Worm (Caenorhabditis elegans) whole organism, mixed stage, embryonic: Measurements from ENCODE around the gene lin-7.

Source experiments
- M03D4.4 ChIP-seq: sonication (generic microtip); optimal IDR thresholded peaks from 2 replicates; lab custom pipeline; 2017; ENCODE audit warnings: mild to moderate bottlenecking, missing genetic modification characterization, missing compliant biosample characterization
- bed-3 ChIP-seq: fragments of 200-800 bp; sonication (Bioruptor generic); optimal IDR thresholded peaks from 3 replicates; lab custom pipeline; 2018; ENCODE audit warnings: mild to moderate bottlenecking, missing genetic modification characterization, moderate library complexity, missing compliant biosample characterization
- blmp-1 ChIP-seq: fragments of 150-350 bp; optimal IDR thresholded peaks from 2 replicates; lab custom pipeline; 2014; ENCODE audit warnings: missing biosample characterization, missing genetic modification characterization
- ceh-39 ChIP-seq: fragments of 150-350 bp; optimal IDR thresholded peaks from 2 replicates; lab custom pipeline; 2014; ENCODE audit warnings: missing biosample characterization, missing genetic modification characterization
- ceh-43 ChIP-seq: fragments of 200-800 bp; sonication (Bioruptor generic); optimal IDR thresholded peaks from 2 replicates; lab custom pipeline; 2018; ENCODE audit warnings: mild to moderate bottlenecking, missing genetic modification characterization, moderate library complexity, missing compliant biosample characterization
- ceh-83 ChIP-seq: fragments of 200-800 bp; sonication (Bioruptor generic); optimal IDR thresholded peaks from 2 replicates; lab custom pipeline; 2018; ENCODE audit warnings: mild to moderate bottlenecking, missing genetic modification characterization, missing compliant biosample characterization
- ces-1 ChIP-seq: fragments of 150-350 bp; optimal IDR thresholded peaks from 2 replicates; lab custom pipeline; 2014; ENCODE audit warnings: missing biosample characterization, missing genetic modification reagents, missing genetic modification characterization
- cnd-1 ChIP-seq: fragments of 200-800 bp; sonication (Bioruptor generic); optimal IDR thresholded peaks from 2 replicates; lab custom pipeline; 2018; ENCODE audit warnings: mild to moderate bottlenecking, missing genetic modification characterization, missing compliant biosample characterization
- elt-1 ChIP-seq: sonication (generic microtip); optimal IDR thresholded peaks from 2 replicates; lab custom pipeline; 2017; ENCODE audit warnings: missing genetic modification characterization, mild to moderate bottlenecking, missing compliant biosample characterization, antibody characterized with exemption, moderate library complexity, borderline replicate concordance; ENCODE audit not compliant: insufficient read depth
- flh-1 ChIP-seq: fragments of 200-800 bp; sonication (Bioruptor generic); optimal IDR thresholded peaks from 2 replicates; lab custom pipeline; 2018; ENCODE audit warnings: mild to moderate bottlenecking, missing genetic modification characterization, moderate library complexity, missing compliant biosample characterization
- ham-2 ChIP-seq: fragments of 200-800 bp; sonication (Bioruptor generic); optimal IDR thresholded peaks from 2 replicates; lab custom pipeline; 2018; ENCODE audit warnings: mild to moderate bottlenecking, missing genetic modification characterization, missing compliant biosample characterization
- hlh-1 ChIP-seq: fragments of 150-350 bp; optimal IDR thresholded peaks from 2 replicates; lab custom pipeline; 2014; ENCODE audit warnings: missing biosample characterization, missing genetic modification reagents, missing genetic modification characterization
- lin-13 ChIP-seq: fragments of 150-350 bp; optimal IDR thresholded peaks from 2 replicates; lab custom pipeline; 2014; ENCODE audit warnings: missing biosample characterization, missing genetic modification characterization
- lin-32 ChIP-seq: fragments of 200-800 bp; sonication (Bioruptor generic); optimal IDR thresholded peaks from 2 replicates; lab custom pipeline; 2018; ENCODE audit warnings: mild to moderate bottlenecking, missing genetic modification characterization, missing compliant biosample characterization
- lsy-2 ChIP-seq: fragments of 150-350 bp; optimal IDR thresholded peaks from 2 replicates; lab custom pipeline; 2014; ENCODE audit warnings: missing biosample characterization, missing genetic modification characterization
- mab-5 ChIP-seq: fragments of 150-350 bp; optimal IDR thresholded peaks from 2 replicates; lab custom pipeline; 2014; ENCODE audit warnings: missing biosample characterization, missing genetic modification characterization
- mep-1 ChIP-seq: fragments of 150-350 bp; optimal IDR thresholded peaks from 2 replicates; lab custom pipeline; 2017; ENCODE audit warnings: missing biosample characterization, missing genetic modification reagents, missing genetic modification characterization, inconsistent platforms
- mls-2 ChIP-seq: sonication (generic microtip); optimal IDR thresholded peaks from 2 replicates; lab custom pipeline; 2016; ENCODE audit warnings: mild to moderate bottlenecking, missing genetic modification characterization, moderate library complexity, missing compliant biosample characterization
- nhr-12 ChIP-seq: fragments of 150-350 bp; optimal IDR thresholded peaks from 2 replicates; lab custom pipeline; 2014; ENCODE audit warnings: missing biosample characterization, missing genetic modification characterization
- nhr-2 ChIP-seq: fragments of 150-350 bp; optimal IDR thresholded peaks from 2 replicates; lab custom pipeline; 2014; ENCODE audit warnings: missing biosample characterization, missing genetic modification characterization
- nhr-237 ChIP-seq: fragments of 150-350 bp; optimal IDR thresholded peaks from 2 replicates; lab custom pipeline; 2014; ENCODE audit warnings: missing biosample characterization, missing genetic modification characterization
- nhr-28 ChIP-seq: fragments of 150-350 bp; optimal IDR thresholded peaks from 2 replicates; lab custom pipeline; 2014; ENCODE audit warnings: missing biosample characterization, missing genetic modification characterization
- nhr-76 ChIP-seq: sonication (generic microtip); optimal IDR thresholded peaks from 2 replicates; lab custom pipeline; 2017; ENCODE audit warnings: missing biosample characterization, missing genetic modification characterization
- pha-4 ChIP-seq: fragments of 150-350 bp; optimal IDR thresholded peaks from 2 replicates; lab custom pipeline; 2018; ENCODE audit warnings: missing biosample characterization, missing genetic modification reagents, missing genetic modification characterization
- sem-2 ChIP-seq: fragments of 200-800 bp; sonication (Bioruptor generic); optimal IDR thresholded peaks from 2 replicates; lab custom pipeline; 2018; ENCODE audit warnings: mild to moderate bottlenecking, missing genetic modification characterization, missing compliant biosample characterization
- snpc-4 ChIP-seq: fragments of 150-350 bp; optimal IDR thresholded peaks from 2 replicates; lab custom pipeline; 2014; ENCODE audit warnings: missing biosample characterization, missing genetic modification characterization
- sptf-1 ChIP-seq: sonication (generic microtip); optimal IDR thresholded peaks from 2 replicates; lab custom pipeline; 2017; ENCODE audit warnings: mild to moderate bottlenecking, missing genetic modification characterization, moderate library complexity, missing compliant biosample characterization
- tbx-8 ChIP-seq: fragments of 200-800 bp; sonication (Bioruptor generic); optimal IDR thresholded peaks from 2 replicates; lab custom pipeline; 2018; ENCODE audit warnings: mild to moderate bottlenecking, missing genetic modification characterization, moderate library complexity, missing compliant biosample characterization
- unc-120 ChIP-seq: sonication (generic microtip); optimal IDR thresholded peaks from 2 replicates; lab custom pipeline; 2017; ENCODE audit warnings: missing genetic modification characterization, missing compliant biosample characterization; ENCODE audit not compliant: poor library complexity, severe bottlenecking
- unc-39 ChIP-seq: fragments of 150-350 bp; optimal IDR thresholded peaks from 2 replicates; lab custom pipeline; 2014; ENCODE audit warnings: missing biosample characterization, missing genetic modification characterization
- unc-62 ChIP-seq: fragments of 150-350 bp; optimal IDR thresholded peaks from 2 replicates; lab custom pipeline; 2014; ENCODE audit warnings: missing biosample characterization, missing genetic modification reagents, missing genetic modification characterization
- zip-8 ChIP-seq: fragments of 150-350 bp; optimal IDR thresholded peaks from 2 replicates; lab custom pipeline; 2014; ENCODE audit warnings: missing biosample characterization, missing genetic modification characterization
- ztf-11 ChIP-seq: fragments of 150-350 bp; optimal IDR thresholded peaks from 2 replicates; lab custom pipeline; 2014; ENCODE audit warnings: missing biosample characterization, missing genetic modification characterization

lin-7 gene

ce11 chrII:14388213-14388612 is 39.0 kb upstream of the lin-7 start, which contains the start of gene F26H11.8:
Gene F26H11.8, plus strand, starts transcription at chrII:14388513.
- TF ChIP-seq cnd-1 (tag; lab: Kevin White, UChicago) (no peak), unc-120 (tag; lab: Kevin White, UChicago) (no peak), lin-13 (tag; lab: Kevin White, UChicago) (no peak), nhr-2 (no peak), zip-8 (tag; lab: Kevin White, UChicago) (no peak)

DNA sequence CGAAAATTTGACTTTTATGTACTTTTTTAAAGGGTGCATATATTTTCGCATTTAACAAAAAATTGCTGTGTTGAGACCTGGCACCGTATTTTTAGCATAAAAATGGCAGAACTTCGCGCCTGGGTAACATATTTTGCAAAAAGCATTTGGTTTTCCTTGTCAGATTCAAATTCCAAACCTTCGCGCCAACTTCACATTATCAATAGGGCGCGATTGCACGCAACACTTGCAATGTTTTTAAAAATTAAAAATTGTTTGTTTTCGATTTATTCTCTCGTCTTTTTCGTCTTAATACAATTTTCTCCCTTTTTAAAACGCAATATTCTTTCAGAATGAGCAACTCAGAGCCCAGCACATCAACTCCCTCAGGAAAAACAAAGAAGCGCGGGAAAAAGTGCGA is 34.4 kb upstream of the lin-7 start, which contains the start of gene mes-2:
Gene mes-2, plus strand, starts transcription at position 330 of the 400 bp plus-strand sequence.
- TF ChIP-seq flh-1 (GFP tag; lab: Kevin White, UChicago) (no peak), nhr-12 (tag; lab: Kevin White, UChicago) (no peak), ces-1 (GFP tag; lab: Kevin White, UChicago) (peak; percentile 57), nhr-237 (tag; lab: Kevin White, UChicago) (peak; percentile 50), nhr-76 (no peak), blmp-1 (no peak), nhr-2 (peak; percentile 3), unc-39 (tag; lab: Kevin White, UChicago) (no peak), M03D4.4 (tag; lab: Kevin White, UChicago) (no peak), ceh-83 (GFP tag; lab: Kevin White, UChicago) (peak; percentile 53), mab-5 (no peak), elt-1 (tag; lab: Kevin White, UChicago) (no peak), tbx-8 (GFP tag; lab: Kevin White, UChicago) (no peak), unc-62 (peak; percentile 21), ztf-11 (tag; lab: Kevin White, UChicago) (no peak), mls-2 (tag; lab: Kevin White, UChicago) (no peak), lin-13 (tag; lab: Kevin White, UChicago) (peak; percentile 60), nhr-28 (no peak), snpc-4 (tag; lab: Kevin White, UChicago) (no peak), lsy-2 (tag; lab: Kevin White, UChicago) (peak; percentile 37), mep-1 (tag; lab: Kevin White, UChicago) (peak; percentile 88), ceh-43 (GFP tag; lab: Kevin White, UChicago) (no peak), hlh-1 (tag; lab: Kevin White, UChicago) (peak; percentile 68), ham-2 (no peak), zip-8 (tag; lab: Kevin White, UChicago) (no peak), cnd-1 (tag; lab: Kevin White, UChicago) (no peak), ceh-39 (tag; lab: Kevin White, UChicago) (no peak), sptf-1 (tag; lab: Kevin White, UChicago) (peak; percentile 14), bed-3 (GFP tag; lab: Kevin White, UChicago) (no peak), pha-4 (tag; lab: Kevin White, UChicago) (peak; percentile 60)
- TF ChIP-seq, all 35 proteins: peak for 11

ce11 chrII:14381450-14381849 is 32.2 kb upstream of the lin-7 start, which contains the start of gene sdz-26:
Gene sdz-26, plus strand, starts transcription at chrII:14381750.
- TF ChIP-seq lsy-2 (tag; lab: Kevin White, UChicago) = no peak
- no peak for TF ChIP-seq sem-2 (GFP tag; lab: Kevin White, UChicago)
- TF ChIP-seq unc-120 (tag; lab: Kevin White, UChicago) = no peak
- no peak for TF ChIP-seq lin-32 (GFP tag; lab: Kevin White, UChicago)
- TF ChIP-seq blmp-1 = no peak
- no peak for TF ChIP-seq unc-39 (tag; lab: Kevin White, UChicago)
- no peak for TF ChIP-seq ceh-39 (tag; lab: Kevin White, UChicago)
- TF ChIP-seq ztf-11 (tag; lab: Kevin White, UChicago) = no peak
- no peak for TF ChIP-seq ceh-83 (GFP tag; lab: Kevin White, UChicago)
- no peak for TF ChIP-seq ces-1 (GFP tag; lab: Kevin White, UChicago)
- TF ChIP-seq elt-1 (tag; lab: Kevin White, UChicago) = no peak
- no peak for TF ChIP-seq M03D4.4 (tag; lab: Kevin White, UChicago)
- TF ChIP-seq mab-5 = no peak
- TF ChIP-seq ham-2 = no peak
- TF ChIP-seq nhr-12 (tag; lab: Kevin White, UChicago) = no peak
- TF ChIP-seq sptf-1 (tag; lab: Kevin White, UChicago) = no peak
- no peak for TF ChIP-seq snpc-4 (tag; lab: Kevin White, UChicago)
- no peak for TF ChIP-seq cnd-1 (tag; lab: Kevin White, UChicago)
- TF ChIP-seq mep-1 (tag; lab: Kevin White, UChicago) = no peak
